Worm (Caenorhabditis elegans) whole organism, early embryonic: ENCODE data around the gene rpc-25.

ENCODE experiments used
- B0310.2 ChIP-seq: sonication (generic microtip); optimal IDR thresholded peaks from 2 replicates; lab custom pipeline; 2016; ENCODE audit warnings: mild to moderate bottlenecking, missing genetic modification characterization, missing compliant biosample characterization
- F13C5.2 ChIP-seq: sonication (generic microtip); optimal IDR thresholded peaks from 2 replicates; lab custom pipeline; 2017; ENCODE audit warnings: mild to moderate bottlenecking, missing genetic modification characterization, inconsistent platforms, missing compliant biosample characterization
- aly-1 ChIP-seq: sonication (generic microtip); optimal IDR thresholded peaks from 2 replicates; lab custom pipeline; 2016; ENCODE audit warnings: missing genetic modification characterization, missing compliant biosample characterization
- ama-1 ChIP-seq: fragments of 150-350 bp; optimal IDR thresholded peaks from 2 replicates; lab custom pipeline; 2014
- ceh-13 ChIP-seq: fragments of 200-800 bp; sonication (Bioruptor generic); optimal IDR thresholded peaks from 2 replicates; lab custom pipeline; 2018; ENCODE audit warnings: mild to moderate bottlenecking, missing genetic modification characterization, missing compliant biosample characterization
- ceh-36 ChIP-seq: sonication (generic microtip); optimal IDR thresholded peaks from 2 replicates; lab custom pipeline; 2016; ENCODE audit warnings: missing genetic modification characterization, inconsistent platforms, missing compliant biosample characterization
- ets-7 ChIP-seq: sonication (generic microtip); optimal IDR thresholded peaks from 2 replicates; lab custom pipeline; 2016; ENCODE audit warnings: missing genotype, missing genetic modification characterization, missing compliant biosample characterization
- flt-1 ChIP-seq: fragments of 200-800 bp; sonication (Bioruptor generic); IDR thresholded peaks from 2 replicates; pipeline ENCODE4 v1.3.6; 2022; ENCODE audit warnings: missing genetic modification characterization, missing compliant biosample characterization
- hmbx-1 ChIP-seq: sonication (generic microtip); optimal IDR thresholded peaks from 2 replicates; lab custom pipeline; 2016; ENCODE audit warnings: mild to moderate bottlenecking, missing genetic modification characterization, missing compliant biosample characterization
- hmg-4 ChIP-seq: fragments of 200-800 bp; sonication (Bioruptor generic); optimal IDR thresholded peaks from 2 replicates; lab custom pipeline; 2018; ENCODE audit warnings: mild to moderate bottlenecking, missing genetic modification characterization, missing compliant biosample characterization
- hnd-1 ChIP-seq: sonication (generic microtip); optimal IDR thresholded peaks from 2 replicates; lab custom pipeline; 2016; ENCODE audit warnings: missing genetic modification characterization, missing compliant biosample characterization
- pes-1 ChIP-seq: fragments of 200-800 bp; sonication (Bioruptor generic); IDR thresholded peaks from 2 replicates; pipeline ENCODE4 v1.3.6; 2022; ENCODE audit warnings: missing genetic modification reagents, missing genetic modification characterization, missing compliant biosample characterization
- scrt-1 ChIP-seq: fragments of 200-800 bp; sonication (Bioruptor generic); IDR thresholded peaks from 2 replicates; pipeline ENCODE4 v1.3.6; 2022; ENCODE audit warnings: missing genetic modification characterization, missing compliant biosample characterization
- sea-1 ChIP-seq: fragments of 200-800 bp; sonication (Bioruptor generic); conservative IDR thresholded peaks from 2 replicates; pipeline ENCODE4 v1.3.6; 2022; ENCODE audit warnings: missing genetic modification characterization, missing compliant biosample characterization
- tbx-11 ChIP-seq: fragments of 200-800 bp; sonication (Bioruptor generic); IDR thresholded peaks from 2 replicates; pipeline ENCODE4 v1.3.6; 2022; ENCODE audit warnings: missing genetic modification characterization, missing compliant biosample characterization
- tbx-37 ChIP-seq: fragments of 200-800 bp; sonication (Bioruptor generic); conservative IDR thresholded peaks from 2 replicates; pipeline ENCODE4 v1.3.6; 2022; ENCODE audit warnings: missing genetic modification reagents, missing genetic modification characterization, missing compliant biosample characterization
- tra-4 ChIP-seq: sonication (generic microtip); optimal IDR thresholded peaks from 2 replicates; lab custom pipeline; 2017; ENCODE audit warnings: missing genetic modification characterization, missing compliant biosample characterization

rpc-25 gene

ce11 chrV:10227333-10227732, 20.9 kb upstream of the rpc-25 start, which contains the start of gene ttr-19:
Gene ttr-19 (minus strand): TSS chrV:10227433.
- TF ChIP-seq ceh-36 (tag; lab: Kevin White, UChicago) = no peak
- no peak for TF ChIP-seq sea-1 (GFP tag; lab: Robert Waterston, UW)
- no peak for TF ChIP-seq ceh-13 (GFP tag; lab: Kevin White, UChicago)
- TF ChIP-seq pes-1 (GFP tag; lab: Robert Waterston, UW) = no peak
- no peak for TF ChIP-seq hmbx-1
- TF ChIP-seq scrt-1 (GFP tag; lab: Robert Waterston, UW) = no peak
- TF ChIP-seq tbx-37 (GFP tag; lab: Robert Waterston, UW) = no peak
- no peak for TF ChIP-seq hmg-4 (GFP tag; lab: Kevin White, UChicago)
- no peak for TF ChIP-seq B0310.2 (tag; lab: Kevin White, UChicago)
- no peak for TF ChIP-seq tbx-11
- TF ChIP-seq ets-7 (tag; lab: Kevin White, UChicago) = no peak
- no peak for TF ChIP-seq ama-1 (lab: Kevin White, UChicago)
- TF ChIP-seq F13C5.2 (tag; lab: Kevin White, UChicago) = no peak
- TF ChIP-seq hnd-1 (tag; lab: Kevin White, UChicago) = no peak
- TF ChIP-seq aly-1 (tag; lab: Kevin White, UChicago) = no peak
- no peak for TF ChIP-seq tra-4 (tag; lab: Kevin White, UChicago)
- TF ChIP-seq flt-1 (GFP tag; lab: Robert Waterston, UW) = no peak

ce11 chrV:10225610-10226009, 19.2 kb upstream of the rpc-25 start, which contains the start of gene daf-36:
Gene daf-36 (minus strand): TSS chrV:10225710.
- TF ChIP-seq scrt-1 (GFP tag; lab: Robert Waterston, UW) (no peak), hnd-1 (tag; lab: Kevin White, UChicago) (no peak)

- TF ChIP-seq hmg-4 (GFP tag; lab: Kevin White, UChicago) = no peak
- no peak for TF ChIP-seq ets-7 (tag; lab: Kevin White, UChicago)
- TF ChIP-seq flt-1 (GFP tag; lab: Robert Waterston, UW) = no peak
- no peak for TF ChIP-seq aly-1 (tag; lab: Kevin White, UChicago)
- TF ChIP-seq F13C5.2 (tag; lab: Kevin White, UChicago) = no peak
- TF ChIP-seq ceh-36 (tag; lab: Kevin White, UChicago) = no peak
- no peak for TF ChIP-seq B0310.2 (tag; lab: Kevin White, UChicago)
- no peak for TF ChIP-seq tra-4 (tag; lab: Kevin White, UChicago)
These were observed 18.2 kb upstream of the rpc-25 start for ce11 chrV:10224619-10225018.

- TF ChIP-seq tbx-11 (no peak), ceh-13 (GFP tag; lab: Kevin White, UChicago) (no peak), ama-1 (lab: Kevin White, UChicago) (no peak), scrt-1 (GFP tag; lab: Robert Waterston, UW) (no peak), hnd-1 (tag; lab: Kevin White, UChicago) (no peak), B0310.2 (tag; lab: Kevin White, UChicago) (no peak), tra-4 (tag; lab: Kevin White, UChicago) (no peak), hmg-4 (GFP tag; lab: Kevin White, UChicago) (no peak), ceh-36 (tag; lab: Kevin White, UChicago) (no peak), sea-1 (GFP tag; lab: Robert Waterston, UW) (no peak), flt-1 (GFP tag; lab: Robert Waterston, UW) (no peak), hmbx-1 (no peak)
These were observed 15.6 kb upstream of the rpc-25 start, which contains the start of gene C12D8.20 for ce11 chrV:10222007-10222406. Gene C12D8.20 (plus strand): TSS chrV:10222307.

ce11 chrV:10221317-10221716, 14.9 kb upstream of the rpc-25 start, which contains the start of the genes fipr-5 and fipr-9:
Gene fipr-5 (minus strand): TSS chrV:10221417.
Gene fipr-9 (plus strand): TSS chrV:10221662.
- no peak for TF ChIP-seq tbx-37 (GFP tag; lab: Robert Waterston, UW)
- TF ChIP-seq hmbx-1 = no peak
- no peak for TF ChIP-seq scrt-1 (GFP tag; lab: Robert Waterston, UW)
- no peak for TF ChIP-seq aly-1 (tag; lab: Kevin White, UChicago)
- TF ChIP-seq sea-1 (GFP tag; lab: Robert Waterston, UW) = no peak
- TF ChIP-seq hnd-1 (tag; lab: Kevin White, UChicago) = no peak
- TF ChIP-seq B0310.2 (tag; lab: Kevin White, UChicago) = no peak
- no peak for TF ChIP-seq hmg-4 (GFP tag; lab: Kevin White, UChicago)
- TF ChIP-seq tra-4 (tag; lab: Kevin White, UChicago) = no peak
- no peak for TF ChIP-seq ama-1 (lab: Kevin White, UChicago)
- no peak for TF ChIP-seq ceh-13 (GFP tag; lab: Kevin White, UChicago)
- no peak for TF ChIP-seq tbx-11
- TF ChIP-seq ets-7 (tag; lab: Kevin White, UChicago) = no peak
- TF ChIP-seq ceh-36 (tag; lab: Kevin White, UChicago) = no peak
- no peak for TF ChIP-seq flt-1 (GFP tag; lab: Robert Waterston, UW)
- TF ChIP-seq F13C5.2 (tag; lab: Kevin White, UChicago) = no peak
- TF ChIP-seq pes-1 (GFP tag; lab: Robert Waterston, UW) = no peak

ce11 chrV:10220605-10221004, 14.2 kb upstream of the rpc-25 start, which contains the start of gene C12D8.13:
Gene C12D8.13 (minus strand): TSS chrV:10220705.
- TF ChIP-seq aly-1 (tag; lab: Kevin White, UChicago) = no peak
- TF ChIP-seq B0310.2 (tag; lab: Kevin White, UChicago) = no peak
- TF ChIP-seq ama-1 (lab: Kevin White, UChicago) = no peak
- TF ChIP-seq hnd-1 (tag; lab: Kevin White, UChicago) = no peak
- TF ChIP-seq tra-4 (tag; lab: Kevin White, UChicago) = no peak

DNA sequence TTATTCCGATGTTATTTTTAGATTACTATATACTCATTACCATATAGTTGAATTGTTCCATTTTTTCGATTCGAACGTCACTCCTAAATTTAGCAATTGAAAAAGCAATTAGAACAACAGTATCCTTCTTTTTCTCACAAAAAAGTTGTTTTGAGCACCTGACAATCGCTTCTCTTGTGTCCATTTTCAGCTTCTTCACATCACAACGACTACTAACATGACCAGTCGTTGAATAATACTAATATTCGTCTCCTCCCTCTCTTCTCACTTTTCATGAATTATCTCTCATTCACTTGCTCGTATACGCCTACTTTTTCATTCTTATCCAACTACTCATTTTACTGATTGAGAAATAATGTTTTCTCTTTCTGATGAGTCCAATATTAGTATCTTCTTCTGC, 10.3 kb upstream of the rpc-25 start, which contains the start of gene ZK856.14:
ZK856.14 (plus strand) TSS at position 301 of the 400 bp plus-strand sequence.
- TF ChIP-seq tbx-11 = no peak
- no peak for TF ChIP-seq ceh-13 (GFP tag; lab: Kevin White, UChicago)
- no peak for TF ChIP-seq tra-4 (tag; lab: Kevin White, UChicago)
- no peak for TF ChIP-seq B0310.2 (tag; lab: Kevin White, UChicago)
- TF ChIP-seq hmg-4 (GFP tag; lab: Kevin White, UChicago) = no peak
- TF ChIP-seq hmbx-1 = no peak
- no peak for TF ChIP-seq aly-1 (tag; lab: Kevin White, UChicago)
- no peak for TF ChIP-seq tbx-37 (GFP tag; lab: Robert Waterston, UW)
- no peak for TF ChIP-seq scrt-1 (GFP tag; lab: Robert Waterston, UW)
- TF ChIP-seq flt-1 (GFP tag; lab: Robert Waterston, UW) = no peak
- TF ChIP-seq F13C5.2 (tag; lab: Kevin White, UChicago) = no peak
- no peak for TF ChIP-seq ama-1 (lab: Kevin White, UChicago)
